Worm (Caenorhabditis elegans): ENCODE results near the gene R10E9.3.

- TF ChIP-seq T22C8.4 (GFP tag; IDR thresholded peaks at IDR 0.05) (no peak), cog-1 (tag; optimal IDR thresholded peaks at IDR 0.05) (no peak), tab-1 (GFP tag; IDR thresholded peaks at IDR 0.05) (no peak)
These were observed 2.2 kb upstream of the R10E9.3 start for ce11 chrIII:3957850-3958249.

Data from whole organism, midembryonic.